Fruit fly (Drosophila melanogaster): ENCODE measurements around the gene CG9132.

Gene CG9132

dm6 chrX:16829439-16830028, 29.0 kb upstream of the CG9132 start (continued):
- TF ChIP-seq Sox14 (GFP tag; optimal IDR thresholded peaks at IDR 0.05) (peak; percentile 14), Blimp-1 (GFP tag; optimal IDR thresholded peaks at IDR 0.05) (no peak), achi (GFP tag; optimal IDR thresholded peaks at IDR 0.05) (no peak), CG3919 (GFP tag; optimal IDR thresholded peaks at IDR 0.05) (no peak), fkh (GFP tag; optimal IDR thresholded peaks at IDR 0.05) (no peak), Smox (GFP tag; optimal IDR thresholded peaks at IDR 0.05) (peak; percentile 35), spab (GFP tag; optimal IDR thresholded peaks at IDR 0.05) (no peak), CG32006 (GFP tag; optimal IDR thresholded peaks at IDR 0.05) (peak; percentile 39), CG3032 (tag; optimal IDR thresholded peaks at IDR 0.05) (peak; percentile 36), CG6276 (GFP tag; optimal IDR thresholded peaks at IDR 0.05) (no peak), Gug (GFP tag; IDR thresholded peaks at IDR 0.05) (no peak), CG10669 (GFP tag; optimal IDR thresholded peaks at IDR 0.05) (peak; percentile 12), CG16779 (tag; optimal IDR thresholded peaks at IDR 0.05) (no peak), net (GFP tag; optimal IDR thresholded peaks at IDR 0.05) (peak; percentile 9), CG9139 (GFP tag; optimal IDR thresholded peaks at IDR 0.05) (no peak), CG6792 (GFP tag; optimal IDR thresholded peaks at IDR 0.05) (no peak), Eip93F (GFP tag; optimal IDR thresholded peaks at IDR 0.05) (no peak), svp (GFP tag) (peak; percentile 65)

- TF ChIP-seq Gug (GFP tag; IDR thresholded peaks at IDR 0.05) = peak; percentile 86
- TF ChIP-seq dsx (GFP tag; optimal IDR thresholded peaks at IDR 0.05; ENCODE audit: poor library complexity, severe bottlenecking) = peak; percentile 73
- TF ChIP-seq Ets96B (tag; optimal IDR thresholded peaks at IDR 0.05) = peak; percentile 67
- no peak for TF ChIP-seq Eip93F (GFP tag; optimal IDR thresholded peaks at IDR 0.05)
- TF ChIP-seq lz (GFP tag; optimal IDR thresholded peaks at IDR 0.05) = peak; percentile 58
- TF ChIP-seq fd59A (GFP tag; optimal IDR thresholded peaks at IDR 0.05) = peak; percentile 68
- peak; percentile 81 for TF ChIP-seq acj6 (GFP tag; optimal IDR thresholded peaks at IDR 0.05)
- TF ChIP-seq Ets21C (GFP tag; optimal IDR thresholded peaks at IDR 0.05) = peak; percentile 44
- peak; percentile 63 for TF ChIP-seq Met (GFP tag; optimal IDR thresholded peaks at IDR 0.05)
- TF ChIP-seq CG8319 (GFP tag; optimal IDR thresholded peaks at IDR 0.05) = peak; percentile 54
- peak; percentile 47 for TF ChIP-seq Eip75B (GFP tag; optimal IDR thresholded peaks at IDR 0.05)
- TF ChIP-seq Sox15 (GFP tag; optimal IDR thresholded peaks at IDR 0.05) = peak; percentile 34
- peak; percentile 71 for TF ChIP-seq CG10631 (GFP tag; optimal IDR thresholded peaks at IDR 0.05)
- TF ChIP-seq CG31627 (GFP tag; optimal IDR thresholded peaks at IDR 0.05) = peak; percentile 49
- TF ChIP-seq Hr38 (GFP tag; optimal IDR thresholded peaks at IDR 0.05) = no peak
- no peak for TF ChIP-seq vri (GFP tag; optimal IDR thresholded peaks at IDR 0.05)
- peak; percentile 65 for TF ChIP-seq CG10669 (GFP tag; optimal IDR thresholded peaks at IDR 0.05)
- peak; percentile 83 for TF ChIP-seq Hr4 (GFP tag; optimal IDR thresholded peaks at IDR 0.05)
- TF ChIP-seq fd85E (GFP tag; optimal IDR thresholded peaks at IDR 0.05) = no peak
- peak; percentile 44 for TF ChIP-seq CG9139 (GFP tag; optimal IDR thresholded peaks at IDR 0.05)
- TF ChIP-seq svp (GFP tag) = peak; percentile 56
- peak; percentile 65 for TF ChIP-seq Sox14 (GFP tag; optimal IDR thresholded peaks at IDR 0.05)
- peak; percentile 84 for TF ChIP-seq CG6276 (GFP tag; optimal IDR thresholded peaks at IDR 0.05)
- TF ChIP-seq ss (GFP tag; optimal IDR thresholded peaks at IDR 0.05) = peak; percentile 52 to 73
- TF ChIP-seq Blimp-1 (GFP tag; optimal IDR thresholded peaks at IDR 0.05) = no peak
- peak; percentile 89 for TF ChIP-seq CG6163 (GFP tag; IDR thresholded peaks at IDR 0.05)
- TF ChIP-seq CG34406 (GFP tag; optimal IDR thresholded peaks at IDR 0.05) = peak; percentile 69
- TF ChIP-seq salr (GFP tag; optimal IDR thresholded peaks at IDR 0.05) = peak; percentile 22 to 51
- TF ChIP-seq esn (GFP tag; optimal IDR thresholded peaks at IDR 0.05) = peak; percentile 65
- TF ChIP-seq Hr39 (GFP tag; optimal IDR thresholded peaks at IDR 0.05) = peak; percentile 44
- TF ChIP-seq pdm3 (GFP tag; optimal IDR thresholded peaks at IDR 0.05) = peak; percentile 77
- TF ChIP-seq CG8632 (GFP tag; optimal IDR thresholded peaks at IDR 0.05) = peak; percentile 76
- TF ChIP-seq achi (GFP tag; optimal IDR thresholded peaks at IDR 0.05) = peak; percentile 79
- peak; percentile 86 for TF ChIP-seq CG32006 (GFP tag; optimal IDR thresholded peaks at IDR 0.05)
- TF ChIP-seq Smox (GFP tag; optimal IDR thresholded peaks at IDR 0.05) = peak; percentile 60
- peak; percentile 57 for TF ChIP-seq CG11762 (GFP tag; optimal IDR thresholded peaks at IDR 0.05; ENCODE audit: insufficient read depth)
- TF ChIP-seq Sox102F (GFP tag; optimal IDR thresholded peaks at IDR 0.05) = peak; percentile 47
- TF ChIP-seq CG11902 (GFP tag; optimal IDR thresholded peaks at IDR 0.05) = peak; percentile 33
- peak; percentile 57 for TF ChIP-seq CG6808 (GFP tag; optimal IDR thresholded peaks at IDR 0.05)
- TF ChIP-seq Eip78C (GFP tag) = peak; percentile 92
- no peak for TF ChIP-seq CG6854 (GFP tag; optimal IDR thresholded peaks at IDR 0.05)
Measured at dm6 chrX:16822080-16822479, 21.6 kb upstream of the CG9132 start.

Data from whole organism, prepupa.